1 fruit fly cellular context compared by ENCODE assay signal in the genomic region with DNA sequence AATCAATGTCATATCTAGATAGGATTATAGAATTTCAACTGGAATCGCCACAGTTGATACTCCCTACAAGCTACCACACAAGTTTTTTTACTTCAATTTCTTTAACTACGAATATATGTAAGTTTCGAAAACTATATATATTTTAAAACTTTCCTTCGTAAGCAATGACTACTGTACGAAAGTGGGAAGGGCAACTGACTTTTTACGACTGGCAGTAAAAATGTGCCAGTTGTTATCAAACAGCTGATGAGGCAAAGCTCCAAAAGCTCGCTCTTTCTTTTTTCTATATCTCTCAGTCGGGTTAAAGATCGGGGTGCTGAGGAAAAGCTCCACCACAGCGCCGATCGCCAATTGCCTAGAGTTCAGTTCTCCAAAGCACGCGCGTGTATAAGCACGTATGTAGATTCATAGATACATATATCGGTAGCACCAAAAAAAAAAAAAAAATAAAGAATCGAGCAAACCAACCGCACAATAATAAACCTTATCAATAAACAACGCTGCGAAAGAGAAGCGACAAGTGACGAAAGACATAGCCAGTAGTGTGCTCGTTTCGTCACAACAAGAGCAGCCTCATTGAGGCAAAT.
TF ChIP-seq lines count a peak whose summit lies in the region.

No protein-coding gene starts in this region.

TF ChIP-seq in whole organism, embryonic, 481 proteins besides CTCF, POLR2A, EP300 and RAD21 (continued from another document and continues in another):
- 0 out of 3 replicates have a peak, but pooled peaks have one; percentile 26 for TF ChIP-seq CG11093 (GFP tag; IDR thresholded peaks at IDR 0.05; lab: Robert Waterston, UW)
- peak; percentile 27 for TF ChIP-seq CG10979 (tag; optimal IDR thresholded peaks at IDR 0.05; lab: Kevin White, UChicago)
- TF ChIP-seq Dfd (GFP tag; optimal IDR thresholded peaks at IDR 0.05; lab: Kevin White, UChicago) = no peak
- TF ChIP-seq CG15514 (GFP tag; optimal IDR thresholded peaks at IDR 0.05; lab: Kevin White, UChicago) = peak; percentile 41
- peak; percentile 70; the same call in 2 of the 3 replicates for TF ChIP-seq ase (GFP tag; IDR thresholded peaks at IDR 0.05; lab: Robert Waterston, UW)
- no peak for TF ChIP-seq hth (optimal IDR thresholded peaks at IDR 0.05; lab: Kevin White, UChicago)
- TF ChIP-seq CG3847 (GFP tag; IDR thresholded peaks at IDR 0.05; lab: Robert Waterston, UW) = peak; percentile 39; the same call in 1 of the 2 replicates
- peak; percentile 65 for TF ChIP-seq cwo (GFP tag; optimal IDR thresholded peaks at IDR 0.05; lab: Kevin White, UChicago)
- TF ChIP-seq gro (GFP tag; optimal IDR thresholded peaks at IDR 0.05; lab: Kevin White, UChicago) = peak; percentile 39
- peak; percentile 61 for TF ChIP-seq CG10147 (GFP tag; optimal IDR thresholded peaks at IDR 0.05; lab: Kevin White, UChicago)
- no peak for TF ChIP-seq Sry-δ (GFP tag; optimal IDR thresholded peaks at IDR 0.05; lab: Kevin White, UChicago)
- no peak for TF ChIP-seq CG3726 (GFP tag; IDR thresholded peaks at IDR 0.05; lab: Robert Waterston, UW)
- TF ChIP-seq CG8359 (GFP tag; optimal IDR thresholded peaks at IDR 0.05; lab: Kevin White, UChicago; ENCODE audit: borderline replicate concordance) = peak; percentile 28
- no peak for TF ChIP-seq Awh (GFP tag; IDR thresholded peaks at IDR 0.05; lab: Robert Waterston, UW)
- no peak for TF ChIP-seq sc (optimal IDR thresholded peaks at IDR 0.05; lab: Kevin White, UChicago)
- TF ChIP-seq sc (GFP tag; optimal IDR thresholded peaks at IDR 0.05; lab: Kevin White, UChicago) = peak; percentile 0
- TF ChIP-seq Nf-YA (GFP tag; IDR thresholded peaks at IDR 0.05; lab: Robert Waterston, UW) = no peak
- TF ChIP-seq eyg (GFP tag; optimal IDR thresholded peaks at IDR 0.05; lab: Kevin White, UChicago) = peak; percentile 1
- no peak for TF ChIP-seq CG8089 (GFP tag; optimal IDR thresholded peaks at IDR 0.05; lab: Kevin White, UChicago)
- no peak for TF ChIP-seq insv (GFP tag; optimal IDR thresholded peaks at IDR 0.05; lab: Kevin White, UChicago)
- TF ChIP-seq tio (GFP tag; optimal IDR thresholded peaks at IDR 0.05; lab: Kevin White, UChicago) = no peak
- TF ChIP-seq Stat92E (GFP tag; optimal IDR thresholded peaks at IDR 0.05; lab: Kevin White, UChicago) = no peak
- TF ChIP-seq Doc2 (GFP tag; IDR thresholded peaks at IDR 0.05; lab: Robert Waterston, UW) = peak; percentile 30; the same call in 1 of the 2 replicates
- TF ChIP-seq CG6765 (GFP tag; optimal IDR thresholded peaks at IDR 0.05; lab: Kevin White, UChicago) = no peak
- no peak for TF ChIP-seq sima (GFP tag; optimal IDR thresholded peaks at IDR 0.05; lab: Kevin White, UChicago)
- TF ChIP-seq Meics (GFP tag; optimal IDR thresholded peaks at IDR 0.05; lab: Kevin White, UChicago) = peak; percentile 100
- no peak for TF ChIP-seq jigr1 (GFP tag; IDR thresholded peaks at IDR 0.05; lab: Robert Waterston, UW)
- peak; percentile 42 for TF ChIP-seq CG6854 (GFP tag; optimal IDR thresholded peaks at IDR 0.05; lab: Kevin White, UChicago)
- peak; percentile 24 for TF ChIP-seq wek (GFP tag; optimal IDR thresholded peaks at IDR 0.05; lab: Kevin White, UChicago)
- TF ChIP-seq CG5180 (GFP tag; optimal IDR thresholded peaks at IDR 0.05; lab: Kevin White, UChicago) = peak; percentile 53
- TF ChIP-seq gce (GFP tag; IDR thresholded peaks at IDR 0.05; lab: Robert Waterston, UW) = peak; percentile 51; the same call in 1 of the 3 replicates
- TF ChIP-seq nau (GFP tag; optimal IDR thresholded peaks at IDR 0.05; lab: Kevin White, UChicago) = peak; percentile 60
- no peak for TF ChIP-seq TFAM (GFP tag; optimal IDR thresholded peaks at IDR 0.05; lab: Kevin White, UChicago)
- no peak for TF ChIP-seq slou (GFP tag; optimal IDR thresholded peaks at IDR 0.05; lab: Kevin White, UChicago)
- TF ChIP-seq CG10654 (GFP tag; optimal IDR thresholded peaks at IDR 0.05; lab: Kevin White, UChicago) = no peak
- no peak for TF ChIP-seq crc (GFP tag; optimal IDR thresholded peaks at IDR 0.05; lab: Kevin White, UChicago)
- peak; percentile 66 for TF ChIP-seq sob (GFP tag; IDR thresholded peaks at IDR 0.05; lab: Robert Waterston, UW)
- no peak for TF ChIP-seq Atf3 (GFP tag; optimal IDR thresholded peaks at IDR 0.05; lab: Kevin White, UChicago)
- no peak for TF ChIP-seq CG4854 (GFP tag; optimal IDR thresholded peaks at IDR 0.05; lab: Kevin White, UChicago)
- TF ChIP-seq emc (GFP tag; optimal IDR thresholded peaks at IDR 0.05; lab: Kevin White, UChicago) = peak; percentile 7
- TF ChIP-seq CG7357 (GFP tag; IDR thresholded peaks at IDR 0.05; lab: Robert Waterston, UW) = peak; percentile 47; the same call in 1 of the 3 replicates
- TF ChIP-seq CG17612 (GFP tag; IDR thresholded peaks at IDR 0.05; lab: Robert Waterston, UW) = no peak
- 0 out of 2 replicates have a peak, but pooled peaks have one; percentile 46 for TF ChIP-seq onecut (GFP tag; IDR thresholded peaks at IDR 0.05; lab: Robert Waterston, UW)
- no peak for TF ChIP-seq vnd (GFP tag; IDR thresholded peaks at IDR 0.05; lab: Robert Waterston, UW; ENCODE audit: partially characterized antibody)
- peak; percentile 81 for TF ChIP-seq dmrt99B (tag; optimal IDR thresholded peaks at IDR 0.05; lab: Kevin White, UChicago)
- TF ChIP-seq grau (tag; optimal IDR thresholded peaks at IDR 0.05; lab: Kevin White, UChicago) = peak; percentile 94
- no peak for TF ChIP-seq lbe (GFP tag; optimal IDR thresholded peaks at IDR 0.05; lab: Kevin White, UChicago)
- peak; percentile 74 for TF ChIP-seq CG2120 (GFP tag; optimal IDR thresholded peaks at IDR 0.05; lab: Kevin White, UChicago)
- TF ChIP-seq Tbp (GFP tag; optimal IDR thresholded peaks at IDR 0.05; lab: Kevin White, UChicago) = no peak
- TF ChIP-seq CG14860 (GFP tag; IDR thresholded peaks at IDR 0.05; lab: Robert Waterston, UW; ENCODE audit: partially characterized antibody) = no peak
- TF ChIP-seq h (optimal IDR thresholded peaks at IDR 0.05; lab: Kevin White, UChicago) = no peak
- peak; percentile 58 for TF ChIP-seq CG2712 (tag; optimal IDR thresholded peaks at IDR 0.05; lab: Kevin White, UChicago)
- peak; percentile 56 for TF ChIP-seq gcm (GFP tag; optimal IDR thresholded peaks at IDR 0.05; lab: Kevin White, UChicago)
- TF ChIP-seq ind (GFP tag; optimal IDR thresholded peaks at IDR 0.05; lab: Kevin White, UChicago) = peak; percentile 15
- no peak for TF ChIP-seq peb (GFP tag; IDR thresholded peaks at IDR 0.05; lab: Robert Waterston, UW)
- no peak for TF ChIP-seq hkb (optimal IDR thresholded peaks at IDR 0.05; lab: Kevin White, UChicago)
- TF ChIP-seq hkb (GFP tag; IDR thresholded peaks at IDR 0.05; lab: Robert Waterston, UW) = peak; percentile 76
- TF ChIP-seq stc (GFP tag; IDR thresholded peaks at IDR 0.05; lab: Robert Waterston, UW) = peak; percentile 72
- peak; percentile 73 for TF ChIP-seq CG8924 (tag; optimal IDR thresholded peaks at IDR 0.05; lab: Kevin White, UChicago)
- TF ChIP-seq caup (GFP tag; optimal IDR thresholded peaks at IDR 0.05; lab: Kevin White, UChicago; ENCODE audit: severe bottlenecking) = peak; percentile 57
- no peak for TF ChIP-seq Dip2 (GFP tag; IDR thresholded peaks at IDR 0.05; lab: Robert Waterston, UW)
- TF ChIP-seq zf30C (GFP tag; optimal IDR thresholded peaks at IDR 0.05; lab: Kevin White, UChicago) = no peak
- TF ChIP-seq CG2199 (GFP tag; IDR thresholded peaks at IDR 0.05; lab: Robert Waterston, UW) = no peak
- peak; percentile 24; the same call in 1 of the 2 replicates for TF ChIP-seq tna (GFP tag; IDR thresholded peaks at IDR 0.05; lab: Robert Waterston, UW; ENCODE audit: partially characterized antibody)
- peak; percentile 61; the same call in 2 of the 3 replicates for TF ChIP-seq zfh1 (GFP tag; IDR thresholded peaks at IDR 0.05; lab: Robert Waterston, UW)
- TF ChIP-seq CG7839 (tag; optimal IDR thresholded peaks at IDR 0.05; lab: Kevin White, UChicago) = peak; percentile 72
- peak; percentile 69 for TF ChIP-seq Hand (GFP tag; optimal IDR thresholded peaks at IDR 0.05; lab: Kevin White, UChicago)
- no peak for TF ChIP-seq Mad (GFP tag; optimal IDR thresholded peaks at IDR 0.05; lab: Kevin White, UChicago)
- TF ChIP-seq Six4 (GFP tag; optimal IDR thresholded peaks at IDR 0.05; lab: Kevin White, UChicago) = no peak
- TF ChIP-seq CG1529 (GFP tag; optimal IDR thresholded peaks at IDR 0.05; lab: Kevin White, UChicago) = peak; percentile 11
- peak; percentile 43 for TF ChIP-seq CG11723 (GFP tag; optimal IDR thresholded peaks at IDR 0.05; lab: Kevin White, UChicago)
- TF ChIP-seq da (GFP tag; optimal IDR thresholded peaks at IDR 0.05; lab: Kevin White, UChicago) = no peak
- TF ChIP-seq gsb (GFP tag; IDR thresholded peaks at IDR 0.05; lab: Robert Waterston, UW) = peak; percentile 29; the same call in 1 of the 2 replicates
- TF ChIP-seq bcd (GFP tag; optimal IDR thresholded peaks at IDR 0.05; lab: Kevin White, UChicago) = peak; percentile 60
- no peak for TF ChIP-seq gcm2 (GFP tag; optimal IDR thresholded peaks at IDR 0.05; lab: Kevin White, UChicago)
- TF ChIP-seq CG18599 (GFP tag; optimal IDR thresholded peaks at IDR 0.05; lab: Kevin White, UChicago) = peak; percentile 68
- peak; percentile 77 for TF ChIP-seq lab (GFP tag; optimal IDR thresholded peaks at IDR 0.05; lab: Kevin White, UChicago)
- peak; percentile 79 for TF ChIP-seq Fer1 (GFP tag; optimal IDR thresholded peaks at IDR 0.05; lab: Kevin White, UChicago)
- no peak for TF ChIP-seq CG10431 (GFP tag; optimal IDR thresholded peaks at IDR 0.05; lab: Kevin White, UChicago)
- TF ChIP-seq CG1792 (GFP tag; optimal IDR thresholded peaks at IDR 0.05; lab: Kevin White, UChicago) = no peak
- TF ChIP-seq stwl (tag; optimal IDR thresholded peaks at IDR 0.05; lab: Kevin White, UChicago) = no peak
- TF ChIP-seq Jarid2 (GFP tag; optimal IDR thresholded peaks at IDR 0.05; lab: Kevin White, UChicago) = peak; percentile 76
- TF ChIP-seq lov (optimal IDR thresholded peaks at IDR 0.05; lab: Kevin White, UChicago) = no peak
- TF ChIP-seq lov (GFP tag; IDR thresholded peaks at IDR 0.05; lab: Robert Waterston, UW) = no peak
- TF ChIP-seq Trl (optimal IDR thresholded peaks at IDR 0.05; lab: Kevin White, UChicago) = peak in 1 of 2 experiments; percentile 56
- no peak for TF ChIP-seq Trl (GFP tag; optimal IDR thresholded peaks at IDR 0.05; lab: Kevin White, UChicago)
- peak; percentile 72 for TF ChIP-seq CG17359 (tag; optimal IDR thresholded peaks at IDR 0.05; lab: Kevin White, UChicago)
- no peak for TF ChIP-seq vfl (GFP tag; optimal IDR thresholded peaks at IDR 0.05; lab: Kevin White, UChicago)
- TF ChIP-seq ap (GFP tag; IDR thresholded peaks at IDR 0.05; lab: Robert Waterston, UW) = no peak
- TF ChIP-seq Max (GFP tag; optimal IDR thresholded peaks at IDR 0.05; lab: Kevin White, UChicago) = no peak
- no peak for TF ChIP-seq CG7987 (GFP tag; optimal IDR thresholded peaks at IDR 0.05; lab: Kevin White, UChicago)
- TF ChIP-seq Aef1 (GFP tag; IDR thresholded peaks at IDR 0.05; lab: Robert Waterston, UW) = peak; percentile 49; the same call in 2 of the 3 replicates
- TF ChIP-seq CG17328 (GFP tag; IDR thresholded peaks at IDR 0.05; lab: Robert Waterston, UW) = peak; percentile 71
- TF ChIP-seq zfh2 (GFP tag; optimal IDR thresholded peaks at IDR 0.05; lab: Kevin White, UChicago) = peak; percentile 42
- peak; percentile 77 for TF ChIP-seq sug (tag; optimal IDR thresholded peaks at IDR 0.05; lab: Kevin White, UChicago)
- peak; percentile 57; the same call in 2 of the 3 replicates for TF ChIP-seq Mrtf (GFP tag; IDR thresholded peaks at IDR 0.05; lab: Robert Waterston, UW)
- peak; percentile 8 for TF ChIP-seq CG2116 (GFP tag; optimal IDR thresholded peaks at IDR 0.05; lab: Kevin White, UChicago)
- no peak for TF ChIP-seq CG13123 (GFP tag; optimal IDR thresholded peaks at IDR 0.05; lab: Kevin White, UChicago)
- peak; percentile 6 for TF ChIP-seq oc (tag; optimal IDR thresholded peaks at IDR 0.05; lab: Kevin White, UChicago)
- TF ChIP-seq knrl (GFP tag; IDR thresholded peaks at IDR 0.05; lab: Robert Waterston, UW; ENCODE audit: partially characterized antibody) = no peak
- TF ChIP-seq CG11696 (GFP tag; IDR thresholded peaks at IDR 0.05; lab: Robert Waterston, UW) = 0 out of 2 replicates have a peak, but pooled peaks have one; percentile 21
- TF ChIP-seq bigmax (GFP tag; optimal IDR thresholded peaks at IDR 0.05; lab: Kevin White, UChicago) = no peak
- TF ChIP-seq Rx (GFP tag; IDR thresholded peaks at IDR 0.05; lab: Robert Waterston, UW) = peak; percentile 56
- peak; percentile 39 for TF ChIP-seq CG4328 (GFP tag; optimal IDR thresholded peaks at IDR 0.05; lab: Kevin White, UChicago)
- no peak for TF ChIP-seq CG2129 (GFP tag; IDR thresholded peaks at IDR 0.05; lab: Robert Waterston, UW; ENCODE audit: partially characterized antibody)
- TF ChIP-seq CG9609 (GFP tag; optimal IDR thresholded peaks at IDR 0.05; lab: Kevin White, UChicago) = peak; percentile 20
- peak; percentile 68 for TF ChIP-seq CG7372 (GFP tag; IDR thresholded peaks at IDR 0.05; lab: Robert Waterston, UW)
- peak; percentile 8 for TF ChIP-seq jumu (GFP tag; optimal IDR thresholded peaks at IDR 0.05; lab: Kevin White, UChicago)
- 0 out of 3 replicates have a peak, but pooled peaks have one; percentile 44 for TF ChIP-seq C15 (GFP tag; IDR thresholded peaks at IDR 0.05; lab: Robert Waterston, UW)
- TF ChIP-seq CG8478 (optimal IDR thresholded peaks at IDR 0.05; lab: Kevin White, UChicago) = no peak
- TF ChIP-seq D19A (tag; optimal IDR thresholded peaks at IDR 0.05; lab: Kevin White, UChicago) = peak; percentile 63
- TF ChIP-seq CG11247 (GFP tag; IDR thresholded peaks at IDR 0.05; lab: Robert Waterston, UW) = peak; percentile 44
- TF ChIP-seq Lpt (GFP tag; optimal IDR thresholded peaks at IDR 0.05; lab: Kevin White, UChicago) = no peak
- TF ChIP-seq run (tag; optimal IDR thresholded peaks at IDR 0.05; lab: Kevin White, UChicago) = peak; percentile 8
- TF ChIP-seq BtbVII (GFP tag; optimal IDR thresholded peaks at IDR 0.05; lab: Kevin White, UChicago) = peak; percentile 78
- no peak for TF ChIP-seq Chrac-16 (GFP tag; optimal IDR thresholded peaks at IDR 0.05; lab: Kevin White, UChicago)
- peak; percentile 2 for TF ChIP-seq trem (tag; optimal IDR thresholded peaks at IDR 0.05; lab: Kevin White, UChicago)
- TF ChIP-seq CG4730 (GFP tag; IDR thresholded peaks at IDR 0.05; lab: Robert Waterston, UW) = peak; percentile 68
- peak; percentile 52 for TF ChIP-seq B-H2 (GFP tag; optimal IDR thresholded peaks at IDR 0.05; lab: Kevin White, UChicago)
- TF ChIP-seq pfk (GFP tag; optimal IDR thresholded peaks at IDR 0.05; lab: Kevin White, UChicago) = peak; percentile 5
- no peak for TF ChIP-seq Hmx (GFP tag; optimal IDR thresholded peaks at IDR 0.05; lab: Kevin White, UChicago)
- no peak for TF ChIP-seq Lhr (GFP tag; optimal IDR thresholded peaks at IDR 0.05; lab: Kevin White, UChicago)
- TF ChIP-seq CrebB (tag; optimal IDR thresholded peaks at IDR 0.05; lab: Kevin White, UChicago) = peak; percentile 61
- peak; percentile 55 for TF ChIP-seq odd (GFP tag; optimal IDR thresholded peaks at IDR 0.05; lab: Kevin White, UChicago)
- TF ChIP-seq Med (GFP tag; lab: Kevin White, UChicago) = peak; percentile 93
